Fruit fly (Drosophila melanogaster) whole organism, embryonic: Measurements from ENCODE around the gene mas.

Source experiments
- Antp ChIP-seq: fragments of 200-800 bp; sonication (Bioruptor generic); optimal IDR thresholded peaks from 3 replicates; lab custom pipeline; 2016; ENCODE audit warnings: missing biosample characterization, missing genetic modification characterization
- Awh ChIP-seq: fragments of 200-800 bp; sonication (Bioruptor generic); IDR thresholded peaks from 2 replicates; pipeline ENCODE4, ENCODE4 v1.3.6; 2022; ENCODE audit warnings: missing biosample characterization, missing genetic modification characterization
- CG12071 ChIP-seq: fragments of 200-800 bp; sonication (Bioruptor generic); optimal IDR thresholded peaks from 3 replicates; lab custom pipeline; 2018; ENCODE audit warnings: missing biosample characterization, mild to moderate bottlenecking, missing genetic modification characterization
- CG12155 ChIP-seq: fragments of 200-800 bp; sonication (Bioruptor generic); optimal IDR thresholded peaks from 3 replicates; lab custom pipeline; 2016; ENCODE audit warnings: missing biosample characterization, missing genetic modification characterization
- CG15073 ChIP-seq: fragments of 200-800 bp; sonication (Bioruptor generic); optimal IDR thresholded peaks from 2 replicates; lab custom pipeline; 2016; ENCODE audit warnings: missing biosample characterization, missing genetic modification characterization
- CG1602 ChIP-seq: fragments of 200-800 bp; sonication (Bioruptor generic); optimal IDR thresholded peaks from 3 replicates; lab custom pipeline; 2016; ENCODE audit warnings: missing biosample characterization, missing genetic modification characterization
- CG17186 ChIP-seq: fragments of 200-800 bp; sonication (Bioruptor generic); optimal IDR thresholded peaks from 3 replicates; lab custom pipeline; 2017; ENCODE audit warnings: missing biosample characterization, missing genetic modification reagents, missing genetic modification characterization
- CG17359 ChIP-seq: fragments of 200-800 bp; sonication (Bioruptor generic); optimal IDR thresholded peaks from 3 replicates; lab custom pipeline; 2018; ENCODE audit warnings: missing biosample characterization, mild to moderate bottlenecking, missing genetic modification characterization, moderate library complexity
- CG2202 ChIP-seq: fragments of 200-800 bp; sonication (Bioruptor generic); optimal IDR thresholded peaks from 2 replicates; lab custom pipeline; 2018; ENCODE audit warnings: missing biosample characterization, mild to moderate bottlenecking, missing genetic modification characterization
- CG2712 ChIP-seq: fragments of 200-800 bp; optimal IDR thresholded peaks from 3 replicates; lab custom pipeline; 2019; ENCODE audit warnings: missing biosample characterization, mild to moderate bottlenecking, missing genetic modification characterization, moderate library complexity
- CG30020 ChIP-seq: fragments of 200-800 bp; optimal IDR thresholded peaks from 2 replicates; lab custom pipeline; 2019; ENCODE audit warnings: missing biosample characterization, mild to moderate bottlenecking, missing genetic modification characterization, moderate library complexity
- CG31224 ChIP-seq: fragments of 200-800 bp; sonication (Bioruptor generic); IDR thresholded peaks from 2 replicates; pipeline ENCODE4 v1.3.6; 2022; ENCODE audit warnings: missing biosample characterization, missing genetic modification characterization
- CG31441 ChIP-seq: fragments of 200-800 bp; sonication (Bioruptor generic); IDR thresholded peaks from 2 replicates; pipeline ENCODE4 v1.3.6; 2022; ENCODE audit warnings: missing biosample characterization, missing genetic modification characterization
- CG3407 ChIP-seq: fragments of 200-800 bp; sonication (Bioruptor generic); optimal IDR thresholded peaks from 2 replicates; lab custom pipeline; 2018; ENCODE audit warnings: missing biosample characterization, mild to moderate bottlenecking, missing genetic modification characterization
- CG3838 ChIP-seq: fragments of 200-800 bp; sonication (Bioruptor generic); optimal IDR thresholded peaks from 3 replicates; lab custom pipeline; 2016; ENCODE audit warnings: missing biosample characterization, missing genetic modification characterization
- CG4360 ChIP-seq: fragments of 200-800 bp; sonication (Bioruptor generic); IDR thresholded peaks from 2 replicates; pipeline ENCODE4 v1.3.6; 2022; ENCODE audit warnings: missing biosample characterization, missing genetic modification characterization
- CG5245 ChIP-seq: fragments of 200-800 bp; sonication (Bioruptor generic); optimal IDR thresholded peaks from 3 replicates; lab custom pipeline; 2016; ENCODE audit warnings: missing biosample characterization, missing genetic modification characterization
- CG6654 ChIP-seq: fragments of 200-800 bp; sonication (Bioruptor generic); optimal IDR thresholded peaks from 2 replicates; lab custom pipeline; 2017; ENCODE audit warnings: missing biosample characterization, mild to moderate bottlenecking, missing genetic modification characterization
- CG8281 ChIP-seq: fragments of 200-800 bp; sonication (Bioruptor generic); optimal IDR thresholded peaks from 2 replicates; lab custom pipeline; 2018; ENCODE audit warnings: missing biosample characterization, mild to moderate bottlenecking, missing genetic modification characterization, moderate library complexity
- CrebB ChIP-seq: fragments of 200-800 bp; sonication (Bioruptor generic); optimal IDR thresholded peaks from 3 replicates; lab custom pipeline; 2018; ENCODE audit warnings: missing biosample characterization, mild to moderate bottlenecking, missing genetic modification characterization
- Dip3 ChIP-seq: fragments of 200-800 bp; sonication (Bioruptor generic); optimal IDR thresholded peaks from 3 replicates; lab custom pipeline; 2016; ENCODE audit warnings: missing biosample characterization, missing genetic modification characterization
- Dp ChIP-seq: fragments of 200-800 bp; sonication (Bioruptor generic); optimal IDR thresholded peaks from 2 replicates; lab custom pipeline; 2018; ENCODE audit warnings: missing biosample characterization, mild to moderate bottlenecking, missing genetic modification characterization, moderate library complexity
- Drgx ChIP-seq: fragments of 200-800 bp; sonication (Bioruptor generic); IDR thresholded peaks from 2 replicates; pipeline ENCODE4 v1.3.6; 2022; ENCODE audit warnings: missing biosample characterization, missing genetic modification characterization
- Gsc ChIP-seq: fragments of 200-800 bp; sonication (Bioruptor generic); IDR thresholded peaks from 2 replicates; pipeline ENCODE4 v1.3.6; 2022; ENCODE audit warnings: missing biosample characterization, missing genetic modification characterization
- H15 ChIP-seq: fragments of 200-800 bp; sonication (Bioruptor generic); IDR thresholded peaks from 3 replicates; pipeline ENCODE4 v1.3.6; 2022; ENCODE audit warnings: missing biosample characterization, missing genetic modification characterization
- Hmx ChIP-seq: fragments of 200-800 bp; sonication (Bioruptor generic); optimal IDR thresholded peaks from 2 replicates; lab custom pipeline; 2016; ENCODE audit warnings: missing biosample characterization, missing genetic modification characterization
- Hsf ChIP-seq: fragments of 200-800 bp; sonication (Bioruptor generic); optimal IDR thresholded peaks from 3 replicates; lab custom pipeline; 2016; ENCODE audit warnings: missing biosample characterization, missing genetic modification characterization
- Kr ChIP-seq: fragments of 200-800 bp; sonication (Bioruptor generic); optimal IDR thresholded peaks from 2 replicates; lab custom pipeline; 2017; ENCODE audit warnings: missing biosample characterization, mild to moderate bottlenecking, missing genetic modification characterization
- Myb ChIP-seq: fragments of 200-800 bp; sonication (Bioruptor generic); optimal IDR thresholded peaks from 2 replicates; lab custom pipeline; 2016; ENCODE audit warnings: missing biosample characterization, missing genetic modification characterization
- Sin3A ChIP-seq: fragments of >200 bp; optimal IDR thresholded peaks from 2 replicates; lab custom pipeline; 2018
- Sox102F ChIP-seq: fragments of 200-800 bp; sonication (Bioruptor generic); optimal IDR thresholded peaks from 2 replicates; lab custom pipeline; 2018; ENCODE audit warnings: missing biosample characterization, mild to moderate bottlenecking, missing genetic modification characterization, moderate library complexity
- ap ChIP-seq: fragments of 200-800 bp; sonication (Bioruptor generic); IDR thresholded peaks from 2 replicates; pipeline ENCODE4 v1.3.6; 2022; ENCODE audit warnings: missing biosample characterization, missing genetic modification characterization
- ash1 ChIP-seq: fragments of 200-800 bp; sonication (Bioruptor generic); optimal IDR thresholded peaks from 2 replicates; lab custom pipeline; 2018; ENCODE audit warnings: missing biosample characterization, mild to moderate bottlenecking, missing genetic modification characterization
- ato ChIP-seq: fragments of 200-800 bp; sonication (Bioruptor generic); IDR thresholded peaks from 2 replicates; pipeline ENCODE4 v1.3.6; 2022; ENCODE audit warnings: missing biosample characterization, missing genetic modification characterization; ENCODE audit not compliant: partially characterized antibody
- bbx ChIP-seq: fragments of 200-800 bp; sonication (Bioruptor generic); IDR thresholded peaks from 2 replicates; pipeline ENCODE4 v1.3.6; 2022; ENCODE audit warnings: missing biosample characterization, missing genetic modification characterization; ENCODE audit not compliant: partially characterized antibody
- crol ChIP-seq: fragments of 200-800 bp; sonication (Bioruptor generic); IDR thresholded peaks from 2 replicates; pipeline ENCODE4 v1.3.6; 2022; ENCODE audit warnings: missing biosample characterization, missing genetic modification characterization
- ems ChIP-seq: fragments of 200-800 bp; sonication (Bioruptor generic); optimal IDR thresholded peaks from 3 replicates; lab custom pipeline; 2016; ENCODE audit warnings: missing biosample characterization, missing genetic modification characterization
- her ChIP-seq: fragments of 200-800 bp; sonication (Bioruptor generic); optimal IDR thresholded peaks from 2 replicates; lab custom pipeline; 2016; ENCODE audit warnings: missing biosample characterization, missing genetic modification characterization
- jigr1 ChIP-seq: fragments of 200-800 bp; sonication (Bioruptor generic); IDR thresholded peaks from 3 replicates; pipeline ENCODE4 v1.3.6; 2022; ENCODE audit warnings: missing biosample characterization, missing genetic modification characterization
- lbe ChIP-seq: fragments of 200-800 bp; sonication (Bioruptor generic); optimal IDR thresholded peaks from 2 replicates; lab custom pipeline; 2016; ENCODE audit warnings: missing biosample characterization, mild to moderate bottlenecking, missing genetic modification characterization
- luna ChIP-seq: fragments of 200-800 bp; sonication (Bioruptor generic); optimal IDR thresholded peaks from 2 replicates; lab custom pipeline; 2016; ENCODE audit warnings: missing biosample characterization, missing genetic modification characterization
- mirr ChIP-seq: fragments of 200-800 bp; sonication (Bioruptor generic); optimal IDR thresholded peaks from 3 replicates; lab custom pipeline; 2018; ENCODE audit warnings: missing biosample characterization, mild to moderate bottlenecking, missing genetic modification characterization
- mld ChIP-seq: fragments of 200-800 bp; sonication (Bioruptor generic); IDR thresholded peaks from 3 replicates; pipeline ENCODE4 v1.3.6; 2022; ENCODE audit warnings: missing biosample characterization, missing genetic modification characterization; ENCODE audit not compliant: partially characterized antibody
- nerfin-2 ChIP-seq: fragments of 200-800 bp; sonication (Bioruptor generic); IDR thresholded peaks from 2 replicates; pipeline ENCODE4 v1.3.6; 2022; ENCODE audit warnings: missing biosample characterization, missing genetic modification characterization; ENCODE audit not compliant: partially characterized antibody
- nmo ChIP-seq: fragments of 200-800 bp; sonication (Bioruptor generic); optimal IDR thresholded peaks from 2 replicates; lab custom pipeline; 2018; ENCODE audit warnings: missing biosample characterization, mild to moderate bottlenecking, missing genetic modification characterization, moderate library complexity
- pho ChIP-seq: fragments of 200-800 bp; sonication (Bioruptor generic); optimal IDR thresholded peaks from 2 replicates; lab custom pipeline; 2016; ENCODE audit warnings: missing biosample characterization, missing genetic modification characterization
- rib ChIP-seq: fragments of 200-800 bp; sonication (Bioruptor generic); IDR thresholded peaks from 2 replicates; pipeline ENCODE4 v1.3.6; 2022; ENCODE audit warnings: missing biosample characterization, missing genetic modification characterization
- row ChIP-seq: fragments of 200-800 bp; sonication (Bioruptor generic); IDR thresholded peaks from 3 replicates; pipeline ENCODE4 v1.3.6; 2022; ENCODE audit warnings: missing biosample characterization, missing genetic modification characterization
- tin ChIP-seq: fragments of 200-800 bp; sonication (Bioruptor generic); optimal IDR thresholded peaks from 3 replicates; lab custom pipeline; 2016; ENCODE audit warnings: missing biosample characterization, missing genetic modification characterization
- twi ChIP-seq: fragments of 200-800 bp; optimal IDR thresholded peaks from 2 replicates; lab custom pipeline; 2019; ENCODE audit warnings: missing biosample characterization, mild to moderate bottlenecking, missing genetic modification characterization, moderate library complexity
- zen ChIP-seq: fragments of 200-800 bp; sonication (Bioruptor generic); optimal IDR thresholded peaks from 3 replicates; lab custom pipeline; 2018; ENCODE audit warnings: missing biosample characterization, mild to moderate bottlenecking, missing genetic modification characterization, moderate library complexity

The mas gene

dm6 chr3L:4169957-4170651 is 2.8 kb upstream of the mas start, which contains the start of gene Ero1L (continued):
- no peak for TF ChIP-seq ap (GFP tag; lab: Robert Waterston, UW)
- TF ChIP-seq Hmx (GFP tag; lab: Kevin White, UChicago), result no peak
- peak; percentile 49 for TF ChIP-seq CG2712 (tag; lab: Kevin White, UChicago)
- TF ChIP-seq Gsc (GFP tag; lab: Robert Waterston, UW), result no peak
- TF ChIP-seq Dp, result peak; percentile 98
- TF ChIP-seq CG6654, result no peak
- peak; percentile 41 for TF ChIP-seq Sin3A (lab: Kevin White, UChicago)
- TF ChIP-seq CG12155 (GFP tag; lab: Kevin White, UChicago), result no peak
- peak; percentile 53 for TF ChIP-seq nmo (GFP tag; lab: Kevin White, UChicago)
- TF ChIP-seq her (GFP tag; lab: Kevin White, UChicago), result peak; percentile 27
- no peak for TF ChIP-seq CG8281 (tag; lab: Kevin White, UChicago)
- TF ChIP-seq CG31441 (GFP tag; lab: Robert Waterston, UW), result peak; percentile 78
- TF ChIP-seq ash1, result no peak
- TF ChIP-seq CG1602 (GFP tag; lab: Kevin White, UChicago), result peak; percentile 25
- peak; percentile 2 for TF ChIP-seq CG12071 (GFP tag; lab: Kevin White, UChicago)
- peak; percentile 29 for TF ChIP-seq CG17359
- no peak for TF ChIP-seq CG3407 (GFP tag; lab: Kevin White, UChicago)
- TF ChIP-seq rib (GFP tag; lab: Robert Waterston, UW), result peak; percentile 52; the same call in 1 of the 2 replicates
- no peak for TF ChIP-seq Sox102F (GFP tag; lab: Kevin White, UChicago)
- no peak for TF ChIP-seq Kr
- peak; percentile 48; the same call in 1 of the 2 replicates for TF ChIP-seq nerfin-2
- no peak for TF ChIP-seq Dip3 (GFP tag; lab: Kevin White, UChicago)
- TF ChIP-seq Drgx (GFP tag; lab: Robert Waterston, UW), result peak; percentile 22; the same call in 1 of the 2 replicates
- peak; percentile 39; the same call in 1 of the 3 replicates for TF ChIP-seq row
- no peak for TF ChIP-seq ems (GFP tag; lab: Kevin White, UChicago)
- no peak for TF ChIP-seq CG31224 (GFP tag; lab: Robert Waterston, UW)
- TF ChIP-seq pho (GFP tag; lab: Kevin White, UChicago), result no peak
- no peak for TF ChIP-seq CG3838 (GFP tag; lab: Kevin White, UChicago)
- peak; percentile 35 for TF ChIP-seq tin (GFP tag; lab: Kevin White, UChicago)
- no peak for TF ChIP-seq crol (GFP tag; lab: Robert Waterston, UW)
- TF ChIP-seq H15 (GFP tag; lab: Robert Waterston, UW), result no peak
- no peak for TF ChIP-seq CG2202 (tag; lab: Kevin White, UChicago)
- TF ChIP-seq twi, result no peak
- 0 out of 2 replicates have a peak, but pooled peaks have one; percentile 50 for TF ChIP-seq ato (GFP tag; lab: Robert Waterston, UW)
- peak; percentile 50 for TF ChIP-seq bbx
- TF ChIP-seq CG15073 (GFP tag; lab: Kevin White, UChicago), result no peak
- TF ChIP-seq zen (tag; lab: Kevin White, UChicago), result peak; percentile 32
- no peak for TF ChIP-seq Antp (GFP tag; lab: Kevin White, UChicago)
- TF ChIP-seq lbe (GFP tag; lab: Kevin White, UChicago), result peak; percentile 53
- TF ChIP-seq Awh (GFP tag; lab: Robert Waterston, UW), result no peak
- TF ChIP-seq CG5245 (GFP tag; lab: Kevin White, UChicago), result no peak
- peak; percentile 93 for TF ChIP-seq Myb (GFP tag; lab: Kevin White, UChicago)
- no peak for TF ChIP-seq jigr1
- TF ChIP-seq Hsf (GFP tag; lab: Kevin White, UChicago), result no peak
- no peak for TF ChIP-seq CrebB (tag; lab: Kevin White, UChicago)
- TF ChIP-seq mld (GFP tag; lab: Robert Waterston, UW), result no peak
- peak; percentile 65 for TF ChIP-seq CG4360 (GFP tag; lab: Robert Waterston, UW)
- peak; percentile 21 for TF ChIP-seq CG17186 (GFP tag; lab: Kevin White, UChicago)
- no peak for TF ChIP-seq CG30020
- TF ChIP-seq mirr, result no peak
- no peak for TF ChIP-seq luna (GFP tag; lab: Kevin White, UChicago)
